Fruit fly (Drosophila melanogaster) whole organism, pupa: ENCODE results near the gene Lrr47.
A peak's percentile ranks its signal among the peaks of the same experiment; 100 is the strongest.

ENCODE experiments used
- CG10348 ChIP-seq: fragments of 200-800 bp; sonication (Bioruptor generic); IDR thresholded peaks from 2 replicates; pipeline ENCODE4 v1.3.6; 2022; ENCODE audit warnings: missing biosample characterization, missing genetic modification characterization
- CG12605 ChIP-seq: fragments of 200-800 bp; sonication (Bioruptor generic); IDR thresholded peaks from 2 replicates; pipeline ENCODE4 v1.3.6; 2022; ENCODE audit warnings: missing biosample characterization, missing genetic modification characterization
- CG13204 ChIP-seq: fragments of 200-800 bp; sonication (Bioruptor generic); optimal IDR thresholded peaks from 2 replicates; lab custom pipeline; 2018; ENCODE audit warnings: missing biosample characterization, mild to moderate bottlenecking, missing genetic modification characterization, moderate library complexity
- CG14655 ChIP-seq: fragments of 200-800 bp; sonication (Bioruptor generic); optimal IDR thresholded peaks from 3 replicates; lab custom pipeline; 2017; ENCODE audit warnings: mild to moderate bottlenecking, missing biosample characterization, missing genetic modification reagents, missing genetic modification characterization
- CG15710 ChIP-seq: fragments of 200-800 bp; sonication (Bioruptor generic); optimal IDR thresholded peaks from 2 replicates; lab custom pipeline; 2018; ENCODE audit warnings: missing biosample characterization, mild to moderate bottlenecking, missing genetic modification characterization, moderate library complexity
- CG17806 ChIP-seq: fragments of 200-800 bp; sonication (Bioruptor generic); optimal IDR thresholded peaks from 2 replicates; lab custom pipeline; 2018; ENCODE audit warnings: missing biosample characterization, mild to moderate bottlenecking, missing genetic modification characterization, moderate library complexity
- CG32121 ChIP-seq: fragments of 200-800 bp; sonication (Bioruptor generic); IDR thresholded peaks from 2 replicates; pipeline ENCODE4 v1.3.6; 2022; ENCODE audit warnings: missing biosample characterization, missing genetic modification characterization
- CG34367 ChIP-seq: fragments of 200-800 bp; sonication (Bioruptor generic); optimal IDR thresholded peaks from 2 replicates; lab custom pipeline; 2018; ENCODE audit warnings: missing biosample characterization, mild to moderate bottlenecking, missing genetic modification characterization
- CG4496 ChIP-seq: fragments of 200-800 bp; sonication (Bioruptor generic); IDR thresholded peaks from 3 replicates; pipeline ENCODE4 v1.3.6; 2022; ENCODE audit warnings: missing biosample characterization, missing genetic modification characterization
- CG8159 ChIP-seq: fragments of 200-800 bp; sonication (Bioruptor generic); optimal IDR thresholded peaks from 3 replicates; lab custom pipeline; 2018; ENCODE audit warnings: missing biosample characterization, mild to moderate bottlenecking, missing genetic modification characterization, moderate library complexity
- CG8301 ChIP-seq: fragments of 200-800 bp; sonication (Bioruptor generic); optimal IDR thresholded peaks from 2 replicates; lab custom pipeline; 2018; ENCODE audit warnings: missing biosample characterization, mild to moderate bottlenecking, missing genetic modification characterization
- CG9948 ChIP-seq: fragments of 200-800 bp; sonication (Bioruptor generic); optimal IDR thresholded peaks from 2 replicates; lab custom pipeline; 2018; ENCODE audit warnings: missing biosample characterization, mild to moderate bottlenecking, missing genetic modification characterization, moderate library complexity
- D1 ChIP-seq: fragments of 200-800 bp; sonication (Bioruptor generic); optimal IDR thresholded peaks from 2 replicates; lab custom pipeline; 2018; ENCODE audit warnings: missing biosample characterization, mild to moderate bottlenecking, missing genetic modification characterization, moderate library complexity
- EcR ChIP-seq: fragments of 200-800 bp; sonication (Bioruptor generic); optimal IDR thresholded peaks from 3 replicates; lab custom pipeline; 2019; ENCODE audit warnings: missing biosample characterization, missing genetic modification characterization, mild to moderate bottlenecking, moderate library complexity, missing genetic modification reagents
- Ets98B ChIP-seq: fragments of 200-800 bp; sonication (Bioruptor generic); IDR thresholded peaks from 2 replicates; pipeline ENCODE4 v1.3.6; 2022; ENCODE audit warnings: missing biosample characterization, missing genetic modification characterization
- Pif1A ChIP-seq: fragments of 200-800 bp; sonication (Bioruptor generic); optimal IDR thresholded peaks from 3 replicates; lab custom pipeline; 2016; ENCODE audit warnings: missing biosample characterization, missing genetic modification characterization
- Pif1B ChIP-seq: fragments of 200-800 bp; sonication (Bioruptor generic); optimal IDR thresholded peaks from 3 replicates; lab custom pipeline; 2016; ENCODE audit warnings: missing biosample characterization, missing genetic modification characterization
- Snoo ChIP-seq: fragments of 200-800 bp; sonication (Bioruptor generic); optimal IDR thresholded peaks from 3 replicates; lab custom pipeline; 2017; ENCODE audit warnings: missing biosample characterization, mild to moderate bottlenecking, missing genetic modification characterization, inconsistent platforms
- fd96Ca ChIP-seq: fragments of 200-800 bp; sonication (Bioruptor generic); IDR thresholded peaks from 3 replicates; pipeline ENCODE4 v1.3.6; 2022; ENCODE audit warnings: missing biosample characterization, missing genetic modification characterization
- gl ChIP-seq: fragments of 200-800 bp; sonication (Bioruptor generic); optimal IDR thresholded peaks from 2 replicates; lab custom pipeline; 2018; ENCODE audit warnings: missing biosample characterization, mild to moderate bottlenecking, missing genetic modification characterization
- rn ChIP-seq: fragments of 200-800 bp; sonication (Bioruptor generic); IDR thresholded peaks from 2 replicates; pipeline ENCODE4 v1.3.6; 2022; ENCODE audit warnings: missing biosample characterization, missing genetic modification characterization

Lrr47 gene

DNA sequence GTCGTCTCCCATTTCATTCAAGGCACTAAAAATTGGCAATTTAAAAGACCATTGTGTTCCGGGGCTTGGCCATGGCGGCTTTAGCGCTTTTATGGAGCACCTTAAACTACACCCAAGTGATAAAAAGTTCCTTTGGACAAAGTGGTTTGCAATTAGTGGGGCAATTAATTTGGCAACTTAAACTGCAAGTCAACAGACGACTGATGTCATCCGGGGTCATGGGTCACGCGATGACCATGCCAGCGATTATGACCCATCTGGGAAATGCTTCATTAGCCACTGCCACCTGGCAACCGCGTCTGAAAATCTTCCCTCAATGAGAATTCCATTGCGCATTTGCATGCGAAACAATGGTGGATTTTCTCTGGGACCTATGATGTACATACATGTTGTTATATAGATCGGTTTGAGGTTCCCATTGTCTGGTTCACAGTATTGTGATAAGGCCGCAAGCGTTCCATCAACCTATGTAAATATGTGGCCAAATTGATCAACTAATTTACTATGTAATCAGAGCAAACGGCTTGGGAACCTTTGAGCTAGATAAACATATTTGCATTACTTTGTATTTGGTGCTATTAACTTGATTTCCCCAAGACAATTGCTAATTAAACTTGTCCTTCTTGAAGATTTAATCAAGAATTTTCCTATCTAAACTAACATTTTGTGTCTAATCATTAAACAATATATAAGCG is 19.9 kb upstream of the Lrr47 start:
- TF ChIP-seq CG9948: no peak

DNA sequence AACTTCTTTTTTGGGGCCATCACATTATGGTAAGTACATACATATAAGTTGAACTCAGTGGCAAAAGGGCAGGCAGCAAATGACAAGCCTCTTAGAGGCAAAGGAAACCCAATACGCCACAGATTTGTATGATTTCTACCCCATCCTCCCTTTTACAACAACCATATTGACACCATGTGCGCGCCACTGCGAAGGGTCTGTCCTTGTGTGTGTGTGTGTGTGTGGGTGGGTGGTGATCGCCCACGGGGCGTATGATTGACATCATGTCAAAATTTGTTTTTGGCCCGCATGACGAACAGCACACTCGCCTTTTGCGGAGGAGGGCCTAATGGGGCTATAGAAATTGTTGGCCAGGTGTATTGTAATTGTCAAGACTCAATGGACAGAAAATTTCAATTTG is 17.5 kb upstream of the Lrr47 start:
- no peak for TF ChIP-seq CG17806 (tag; lab: Kevin White, UChicago)
- TF ChIP-seq fd96Ca (GFP tag; lab: Robert Waterston, UW): no peak
- no peak for TF ChIP-seq rn (GFP tag; lab: Robert Waterston, UW)
- no peak for TF ChIP-seq CG12605 (GFP tag; lab: Robert Waterston, UW)
- no peak for TF ChIP-seq CG13204 (GFP tag; lab: Kevin White, UChicago)
- no peak for TF ChIP-seq CG14655 (GFP tag; lab: Kevin White, UChicago)
- TF ChIP-seq CG32121 (GFP tag; lab: Robert Waterston, UW): no peak
- TF ChIP-seq CG8159 (tag; lab: Kevin White, UChicago): no peak
- no peak for TF ChIP-seq Ets98B
- TF ChIP-seq Snoo (tag; lab: Kevin White, UChicago): no peak
- TF ChIP-seq Pif1A (GFP tag; lab: Kevin White, UChicago): no peak
- no peak for TF ChIP-seq CG15710
- TF ChIP-seq CG8301 (tag; lab: Kevin White, UChicago): no peak
- TF ChIP-seq CG9948: no peak

DNA sequence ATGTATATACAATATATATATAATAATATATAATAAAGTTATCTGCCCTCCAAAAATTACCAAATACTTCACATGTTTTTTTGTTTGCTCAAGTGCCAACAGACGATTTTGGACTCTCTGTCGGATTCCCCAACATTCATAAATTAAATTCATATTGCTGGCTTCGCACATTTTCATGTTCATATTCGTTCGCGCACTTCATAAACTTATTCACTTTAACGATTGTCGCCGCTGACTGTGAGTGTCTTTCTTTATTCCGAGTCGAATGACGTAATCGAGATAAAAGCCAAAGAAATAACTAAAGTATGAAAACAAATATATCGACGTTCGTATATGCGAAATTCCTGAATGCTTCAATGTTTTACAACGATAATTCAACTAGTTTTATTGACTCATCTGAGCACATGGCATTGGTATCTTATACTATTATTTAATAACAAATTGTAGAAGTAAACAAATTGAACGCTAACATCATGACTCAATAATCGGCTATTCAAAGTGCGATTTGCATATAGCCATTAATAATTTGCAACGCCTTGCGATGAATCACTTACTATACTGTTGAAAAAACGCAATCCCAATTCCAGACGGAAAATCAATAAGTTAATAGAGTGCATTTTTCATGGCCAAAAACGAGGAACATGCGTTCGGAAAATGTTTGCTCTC is 16.7 kb upstream of the Lrr47 start:
- TF ChIP-seq Snoo (tag; lab: Kevin White, UChicago) (no peak), gl (tag; lab: Kevin White, UChicago) (no peak), CG13204 (GFP tag; lab: Kevin White, UChicago) (no peak), CG9948 (no peak), Pif1B (GFP tag; lab: Kevin White, UChicago) (no peak), D1 (tag; lab: Kevin White, UChicago) (no peak), CG4496 (GFP tag; lab: Robert Waterston, UW) (no peak), CG15710 (no peak), CG8159 (tag; lab: Kevin White, UChicago) (no peak), fd96Ca (GFP tag; lab: Robert Waterston, UW) (no peak), CG34367 (no peak), CG8301 (tag; lab: Kevin White, UChicago) (no peak), CG14655 (GFP tag; lab: Kevin White, UChicago) (no peak), Pif1A (GFP tag; lab: Kevin White, UChicago) (no peak), CG10348 (GFP tag; lab: Robert Waterston, UW) (no peak), rn (GFP tag; lab: Robert Waterston, UW) (no peak), CG12605 (GFP tag; lab: Robert Waterston, UW) (no peak)

DNA sequence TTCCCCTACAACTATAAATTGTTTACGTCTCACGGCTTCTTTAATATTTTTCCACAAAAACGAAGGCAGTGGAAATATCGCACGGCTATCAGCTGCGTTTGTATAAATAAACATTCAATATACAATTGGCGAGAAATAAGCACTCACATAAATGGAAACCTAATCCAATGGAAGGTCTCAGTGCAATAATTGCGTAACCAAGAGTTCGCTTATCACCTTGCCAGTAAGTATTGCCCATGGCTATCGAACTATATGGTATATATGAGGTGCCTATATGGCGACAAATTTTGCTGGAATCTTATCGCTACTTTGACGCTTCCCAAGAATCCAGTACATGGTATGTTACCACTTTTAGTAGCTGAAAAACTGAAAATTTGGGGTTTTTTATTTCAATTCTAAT is 14.9 kb upstream of the Lrr47 start:
- TF ChIP-seq CG17806 (tag; lab: Kevin White, UChicago): no peak
- no peak for TF ChIP-seq CG9948
- TF ChIP-seq EcR (GFP tag; lab: Kevin White, UChicago): no peak
- no peak for TF ChIP-seq Pif1A (GFP tag; lab: Kevin White, UChicago)
- no peak for TF ChIP-seq gl (tag; lab: Kevin White, UChicago)
- no peak for TF ChIP-seq Pif1B (GFP tag; lab: Kevin White, UChicago)
- no peak for TF ChIP-seq CG34367
- no peak for TF ChIP-seq CG15710
- TF ChIP-seq CG10348 (GFP tag; lab: Robert Waterston, UW): no peak
- no peak for TF ChIP-seq CG32121 (GFP tag; lab: Robert Waterston, UW)

DNA sequence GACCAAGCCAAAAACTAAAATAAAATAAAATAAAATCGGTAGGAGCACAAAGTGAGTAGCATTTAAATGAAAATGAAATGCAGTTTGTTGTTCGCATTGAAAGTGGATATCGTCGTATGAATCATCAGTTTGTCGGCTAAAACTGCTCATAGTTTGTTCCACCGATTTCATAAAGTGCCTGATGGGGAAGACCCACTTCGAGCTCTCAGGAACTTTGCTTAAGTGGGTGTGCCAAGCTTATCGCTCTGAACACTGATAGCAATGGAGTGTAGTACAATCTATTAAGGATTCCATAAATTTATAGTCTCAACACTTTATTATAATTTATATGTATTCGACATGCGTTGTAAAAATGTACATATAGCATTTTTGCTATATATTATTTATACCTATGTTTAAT is 14.3 kb upstream of the Lrr47 start:
- TF ChIP-seq CG12605 (GFP tag; lab: Robert Waterston, UW) (0 out of 2 replicates have a peak, but pooled peaks have one; percentile 10), CG34367 (no peak)

- no peak for TF ChIP-seq CG4496 (GFP tag; lab: Robert Waterston, UW)
Measured at dm6 chr2L:10503356-10503977, 13.7 kb upstream of the Lrr47 start.

DNA sequence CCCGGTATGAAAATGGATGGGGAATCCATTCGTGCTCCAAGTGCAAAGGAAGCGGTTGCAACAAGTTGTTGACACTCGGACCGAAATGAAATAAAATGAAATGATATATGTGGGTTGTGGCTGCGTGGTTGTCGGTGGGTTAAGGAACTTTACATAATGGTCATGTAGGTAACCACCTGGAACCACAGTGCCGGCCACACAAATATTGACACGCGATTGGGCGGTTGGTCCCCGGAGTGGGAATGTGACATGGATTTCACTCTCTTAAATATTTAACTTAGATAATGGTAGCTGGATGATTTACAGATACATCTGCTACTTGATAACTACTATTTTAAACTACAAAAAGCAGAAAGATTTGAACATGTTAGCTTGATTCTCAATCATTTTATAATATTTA is 12.2 kb upstream of the Lrr47 start:
- TF ChIP-seq CG4496 (GFP tag; lab: Robert Waterston, UW) (peak; percentile 24; the same call in 1 of the 3 replicates), CG13204 (GFP tag; lab: Kevin White, UChicago) (no peak), Pif1A (GFP tag; lab: Kevin White, UChicago) (peak; percentile 26)
